Fruit fly (Drosophila melanogaster) whole organism, embryonic: ENCODE data around the gene CG14817.

Experiments
- Antp ChIP-seq: fragments of 200-800 bp; sonication (Bioruptor generic); optimal IDR thresholded peaks from 3 replicates; lab custom pipeline; 2016; ENCODE audit warnings: missing biosample characterization, missing genetic modification characterization
- CG10462 ChIP-seq: fragments of 200-800 bp; sonication (Bioruptor generic); optimal IDR thresholded peaks from 2 replicates; lab custom pipeline; 2016; ENCODE audit warnings: missing biosample characterization, missing genetic modification characterization
- CG10959 ChIP-seq: fragments of 200-800 bp; sonication (Bioruptor generic); IDR thresholded peaks from 2 replicates; pipeline ENCODE4 v1.3.6; 2022; ENCODE audit warnings: missing biosample characterization, missing genetic modification characterization
- CG11085 ChIP-seq: fragments of 200-800 bp; sonication (Bioruptor generic); IDR thresholded peaks from 2 replicates; pipeline ENCODE4 v1.3.6; 2022; ENCODE audit warnings: missing biosample characterization, missing genetic modification characterization
- CG12071 ChIP-seq: fragments of 200-800 bp; sonication (Bioruptor generic); optimal IDR thresholded peaks from 3 replicates; lab custom pipeline; 2018; ENCODE audit warnings: missing biosample characterization, mild to moderate bottlenecking, missing genetic modification characterization
- CG12744 ChIP-seq: fragments of 200-800 bp; sonication (Bioruptor generic); optimal IDR thresholded peaks from 2 replicates; lab custom pipeline; 2016; ENCODE audit warnings: missing biosample characterization, missing genetic modification characterization
- CG13123 ChIP-seq: fragments of 200-800 bp; sonication (Bioruptor generic); optimal IDR thresholded peaks from 2 replicates; lab custom pipeline; 2016; ENCODE audit warnings: missing biosample characterization, missing genetic modification characterization
- CG14860 ChIP-seq: fragments of 200-800 bp; sonication (Bioruptor generic); IDR thresholded peaks from 3 replicates; pipeline ENCODE4 v1.3.6; 2022; ENCODE audit warnings: missing biosample characterization, missing genetic modification characterization; ENCODE audit not compliant: partially characterized antibody
- CG15696 ChIP-seq: fragments of 200-800 bp; sonication (Bioruptor generic); optimal IDR thresholded peaks from 2 replicates; lab custom pipeline; 2019; ENCODE audit warnings: missing biosample characterization, mild to moderate bottlenecking, missing genetic modification characterization, moderate library complexity
- CG17829 ChIP-seq: fragments of 200-800 bp; optimal IDR thresholded peaks from 2 replicates; lab custom pipeline; 2019; ENCODE audit warnings: missing biosample characterization, mild to moderate bottlenecking, missing genetic modification characterization, moderate library complexity
- CG2889 ChIP-seq: fragments of 200-800 bp; sonication (Bioruptor generic); IDR thresholded peaks from 3 replicates; pipeline ENCODE4 v1.3.6; 2022; ENCODE audit warnings: missing biosample characterization, missing genetic modification characterization
- CG3065 ChIP-seq: fragments of 200-800 bp; sonication (Bioruptor generic); optimal IDR thresholded peaks from 2 replicates; lab custom pipeline; 2016; ENCODE audit warnings: missing biosample characterization, missing genetic modification characterization
- CG3163 ChIP-seq: fragments of 200-800 bp; sonication (Bioruptor generic); optimal IDR thresholded peaks from 3 replicates; lab custom pipeline; 2016; ENCODE audit warnings: missing biosample characterization, missing genetic modification characterization
- CG5245 ChIP-seq: fragments of 200-800 bp; sonication (Bioruptor generic); optimal IDR thresholded peaks from 3 replicates; lab custom pipeline; 2016; ENCODE audit warnings: missing biosample characterization, missing genetic modification characterization
- CG6791 ChIP-seq: fragments of 200-800 bp; sonication (Bioruptor generic); IDR thresholded peaks from 3 replicates; pipeline ENCODE4 v1.3.6; 2022; ENCODE audit warnings: missing biosample characterization, missing genetic modification characterization; ENCODE audit not compliant: partially characterized antibody
- CG7271 ChIP-seq: fragments of 200-800 bp; sonication (Bioruptor generic); optimal IDR thresholded peaks from 2 replicates; lab custom pipeline; 2018; ENCODE audit warnings: missing biosample characterization, mild to moderate bottlenecking, missing genetic modification characterization, moderate library complexity
- CG7786 ChIP-seq: fragments of 200-800 bp; sonication (Bioruptor generic); optimal IDR thresholded peaks from 2 replicates; lab custom pipeline; 2016; ENCODE audit warnings: missing biosample characterization, missing genetic modification characterization
- CTCF ChIP-seq: fragments of 200-800 bp; sonication (Bioruptor generic); optimal IDR thresholded peaks from 2 replicates; lab custom pipeline; 2017; ENCODE audit warnings: missing biosample characterization, mild to moderate bottlenecking, missing genetic modification characterization, moderate library complexity
- CoRest ChIP-seq: fragments of 200-800 bp; sonication (Bioruptor generic); optimal IDR thresholded peaks from 3 replicates; lab custom pipeline; 2018; ENCODE audit warnings: missing biosample characterization, mild to moderate bottlenecking, missing genetic modification characterization, moderate library complexity
- Dad ChIP-seq: fragments of 200-800 bp; sonication (Bioruptor generic); optimal IDR thresholded peaks from 3 replicates; lab custom pipeline; 2016; ENCODE audit warnings: missing biosample characterization, missing genetic modification characterization
- Dfd ChIP-seq, 2 experiments: fragments of >200 bp; optimal IDR thresholded peaks; 2 replicates each; lab custom pipeline; 2017; ENCODE audit warnings: missing biosample characterization in 2 of 2, missing genetic modification characterization in 2 of 2
- Dp ChIP-seq: fragments of 200-800 bp; sonication (Bioruptor generic); optimal IDR thresholded peaks from 2 replicates; lab custom pipeline; 2018; ENCODE audit warnings: missing biosample characterization, mild to moderate bottlenecking, missing genetic modification characterization, moderate library complexity
- Ets65A ChIP-seq: fragments of 200-800 bp; sonication (Bioruptor generic); peaks from one replicate; lab custom pipeline; 2016; ENCODE audit warnings: missing biosample characterization, missing genetic modification characterization
- Hsf ChIP-seq: fragments of 200-800 bp; sonication (Bioruptor generic); optimal IDR thresholded peaks from 3 replicates; lab custom pipeline; 2016; ENCODE audit warnings: missing biosample characterization, missing genetic modification characterization
- Lhr ChIP-seq: fragments of 200-800 bp; sonication (Bioruptor generic); optimal IDR thresholded peaks from 3 replicates; lab custom pipeline; 2017; ENCODE audit warnings: mild to moderate bottlenecking, missing biosample characterization, missing genetic modification reagents, missing genetic modification characterization
- Ptx1 ChIP-seq: fragments of 200-800 bp; sonication (Bioruptor generic); IDR thresholded peaks from 2 replicates; pipeline ENCODE4 v1.3.6; 2022; ENCODE audit warnings: missing biosample characterization, missing genetic modification characterization
- Scr ChIP-seq: fragments of 200-800 bp; sonication (Bioruptor generic); IDR thresholded peaks from 2 replicates; pipeline ENCODE4 v1.3.6; 2022; ENCODE audit warnings: missing biosample characterization, missing genetic modification characterization; ENCODE audit not compliant: partially characterized antibody
- Sox102F ChIP-seq: fragments of 200-800 bp; sonication (Bioruptor generic); optimal IDR thresholded peaks from 2 replicates; lab custom pipeline; 2018; ENCODE audit warnings: missing biosample characterization, mild to moderate bottlenecking, missing genetic modification characterization, moderate library complexity
- Taf1 ChIP-seq: fragments of 200-800 bp; sonication (Bioruptor generic); IDR thresholded peaks from 2 replicates; pipeline ENCODE4 v1.3.6; 2022; ENCODE audit warnings: missing biosample characterization, missing genetic modification characterization
- Vsx1 ChIP-seq: fragments of 200-800 bp; sonication (Bioruptor generic); optimal IDR thresholded peaks from 2 replicates; lab custom pipeline; 2017; ENCODE audit warnings: missing biosample characterization, mild to moderate bottlenecking, missing genetic modification characterization, missing genetic modification reagents
- br ChIP-seq: fragments of >200 bp; optimal IDR thresholded peaks from 2 replicates; lab custom pipeline; 2017
- cg ChIP-seq: fragments of 200-800 bp; sonication (Bioruptor generic); optimal IDR thresholded peaks from 3 replicates; lab custom pipeline; 2019; ENCODE audit warnings: missing biosample characterization, mild to moderate bottlenecking, missing genetic modification characterization, moderate library complexity
- cwo ChIP-seq: fragments of 200-800 bp; sonication (Bioruptor generic); optimal IDR thresholded peaks from 3 replicates; lab custom pipeline; 2017; ENCODE audit warnings: missing biosample characterization, missing genetic modification characterization, mild to moderate bottlenecking, moderate library complexity, missing genetic modification reagents
- disco-r ChIP-seq: fragments of 200-800 bp; sonication (Bioruptor generic); optimal IDR thresholded peaks from 2 replicates; lab custom pipeline; 2016; ENCODE audit warnings: missing biosample characterization, missing genetic modification characterization
- fd102C ChIP-seq: fragments of 200-800 bp; sonication (Bioruptor generic); optimal IDR thresholded peaks from 2 replicates; lab custom pipeline; 2018; ENCODE audit warnings: missing biosample characterization, mild to moderate bottlenecking, missing genetic modification characterization, moderate library complexity
- fru ChIP-seq: fragments of >200 bp; optimal IDR thresholded peaks from 2 replicates; lab custom pipeline; 2017
- ftz-f1 ChIP-seq: fragments of 200-800 bp; sonication (Bioruptor generic); optimal IDR thresholded peaks from 2 replicates; lab custom pipeline; 2016; ENCODE audit warnings: missing biosample characterization, missing genetic modification characterization
- gro ChIP-seq: fragments of 200-800 bp; sonication (Bioruptor generic); optimal IDR thresholded peaks from 2 replicates; lab custom pipeline; 2016; ENCODE audit warnings: missing biosample characterization, missing genetic modification characterization
- insv ChIP-seq, 2 experiments: fragments of 200-800 bp; sonication (Bioruptor generic); optimal IDR thresholded peaks; 3 replicates each; lab custom pipeline; 2016 to 2018; ENCODE audit warnings: missing biosample characterization in 2 of 2, missing genetic modification characterization in 2 of 2
- kah ChIP-seq: fragments of 200-800 bp; sonication (Bioruptor generic); optimal IDR thresholded peaks from 2 replicates; lab custom pipeline; 2018; ENCODE audit warnings: missing biosample characterization, mild to moderate bottlenecking, missing genetic modification characterization
- knrl ChIP-seq: fragments of 200-800 bp; sonication (Bioruptor generic); IDR thresholded peaks from 3 replicates; pipeline ENCODE4 v1.3.6; 2022; ENCODE audit warnings: missing biosample characterization, missing genetic modification characterization; ENCODE audit not compliant: partially characterized antibody
- lab ChIP-seq: fragments of 200-800 bp; sonication (Bioruptor generic); optimal IDR thresholded peaks from 3 replicates; lab custom pipeline; 2017; ENCODE audit warnings: missing biosample characterization, missing genetic modification characterization, mild to moderate bottlenecking, moderate library complexity, missing genetic modification reagents
- lov ChIP-seq, 2 experiments: fragments of 200-800 bp in 1 of 2; fragments of >200 bp in 1 of 2; sonication (Bioruptor generic) in 1 of 2; IDR thresholded peaks in 1 of 2; optimal IDR thresholded peaks in 1 of 2; 2 replicates in 1 of 2; 3 replicates in 1 of 2; pipeline versions ENCODE4 v1.3.6 to Lab custom; 2017 to 2022; ENCODE audit warnings: missing biosample characterization in 1 of 2, missing genetic modification characterization in 1 of 2
- luna ChIP-seq: fragments of 200-800 bp; sonication (Bioruptor generic); optimal IDR thresholded peaks from 2 replicates; lab custom pipeline; 2016; ENCODE audit warnings: missing biosample characterization, missing genetic modification characterization
- odd ChIP-seq: fragments of 200-800 bp; sonication (Bioruptor generic); optimal IDR thresholded peaks from 2 replicates; lab custom pipeline; 2017; ENCODE audit warnings: missing biosample characterization, mild to moderate bottlenecking, missing genetic modification characterization
- org-1 ChIP-seq: fragments of 200-800 bp; sonication (Bioruptor generic); optimal IDR thresholded peaks from 2 replicates; lab custom pipeline; 2017; ENCODE audit warnings: missing biosample characterization, missing genetic modification characterization
- salm ChIP-seq: fragments of 200-800 bp; sonication (Bioruptor generic); optimal IDR thresholded peaks from 2 replicates; lab custom pipeline; 2018; ENCODE audit warnings: missing biosample characterization, mild to moderate bottlenecking, missing genetic modification characterization
- sens-2 ChIP-seq: fragments of 200-800 bp; sonication (Bioruptor generic); IDR thresholded peaks from 2 replicates; pipeline ENCODE4 v1.3.6; 2022; ENCODE audit warnings: missing biosample characterization, missing genetic modification characterization
- stwl ChIP-seq: fragments of 200-800 bp; sonication (Bioruptor generic); optimal IDR thresholded peaks from 3 replicates; lab custom pipeline; 2018; ENCODE audit warnings: missing biosample characterization, mild to moderate bottlenecking, missing genetic modification characterization, moderate library complexity
- usp ChIP-seq: fragments of >200 bp; optimal IDR thresholded peaks from 2 replicates; lab custom pipeline; 2017; ENCODE audit warnings: missing biosample characterization, missing genetic modification characterization
- vnd ChIP-seq: fragments of 200-800 bp; sonication (Bioruptor generic); IDR thresholded peaks from 3 replicates; pipeline ENCODE4 v1.3.6; 2022; ENCODE audit warnings: missing biosample characterization, missing genetic modification characterization; ENCODE audit not compliant: partially characterized antibody
- zfh2 ChIP-seq: fragments of 200-800 bp; sonication (Bioruptor generic); optimal IDR thresholded peaks from 2 replicates; lab custom pipeline; 2016; ENCODE audit warnings: missing biosample characterization, missing genetic modification characterization

Gene CG14817

dm6 chrX:1880139-1880556 is 3.1 kb upstream of the CG14817 start, which contains the start of gene Coa8 (continued):
- TF ChIP-seq CG11085 (GFP tag; lab: Robert Waterston, UW), result 0 out of 2 replicates have a peak, but pooled peaks have one; percentile 14
- TF ChIP-seq Sox102F (GFP tag; lab: Kevin White, UChicago), result no peak
- TF ChIP-seq CG2889, result no peak
- TF ChIP-seq CG7271, result no peak
- TF ChIP-seq CG17829, result peak; percentile 9
- TF ChIP-seq usp (GFP tag; lab: Kevin White, UChicago), result no peak
- TF ChIP-seq CG3065 (GFP tag; lab: Kevin White, UChicago), result no peak
- no peak for TF ChIP-seq CG5245 (GFP tag; lab: Kevin White, UChicago)
- TF ChIP-seq cg, result no peak
- TF ChIP-seq Vsx1 (GFP tag; lab: Kevin White, UChicago), result no peak
- peak; percentile 62 for TF ChIP-seq zfh2 (GFP tag; lab: Kevin White, UChicago)
- no peak for TF ChIP-seq br (lab: Kevin White, UChicago)
- TF ChIP-seq Taf1 (GFP tag; lab: Robert Waterston, UW), result no peak
- TF ChIP-seq Lhr (GFP tag; lab: Kevin White, UChicago), result peak; percentile 31
- TF ChIP-seq gro (GFP tag; lab: Kevin White, UChicago), result no peak
- no peak for TF ChIP-seq fd102C (GFP tag; lab: Kevin White, UChicago)
- TF ChIP-seq sens-2 (GFP tag; lab: Robert Waterston, UW), result no peak
- no peak for TF ChIP-seq luna (GFP tag; lab: Kevin White, UChicago)
- TF ChIP-seq disco-r (GFP tag; lab: Kevin White, UChicago), result no peak
- 0 out of 2 replicates have a peak, but pooled peaks have one; percentile 9 for TF ChIP-seq CG10959 (GFP tag; lab: Robert Waterston, UW)
- TF ChIP-seq CG10462 (GFP tag; lab: Kevin White, UChicago), result no peak
- no peak for TF ChIP-seq cwo
- no peak for TF ChIP-seq lov (optimal IDR thresholded peaks at IDR 0.05; lab: Kevin White, UChicago)
- no peak for TF ChIP-seq lov (GFP tag; IDR thresholded peaks at IDR 0.05; lab: Robert Waterston, UW)
- no peak for TF ChIP-seq lab (GFP tag; lab: Kevin White, UChicago)
- TF ChIP-seq Scr (GFP tag; lab: Robert Waterston, UW), result peak; percentile 11
- TF ChIP-seq salm (tag; lab: Kevin White, UChicago), result no peak
- TF ChIP-seq CG3163 (GFP tag; lab: Kevin White, UChicago), result no peak
- TF ChIP-seq knrl (GFP tag; lab: Robert Waterston, UW), result peak; percentile 63; the same call in 2 of the 3 replicates
- peak in 1 of 2 experiments; percentile 25 for TF ChIP-seq insv (GFP tag; optimal IDR thresholded peaks at IDR 0.05; lab: Kevin White, UChicago)
- TF ChIP-seq CG7786 (GFP tag; lab: Kevin White, UChicago), result peak; percentile 22
- no peak for TF ChIP-seq stwl
- peak; percentile 44; the same call in 2 of the 3 replicates for TF ChIP-seq CG14860 (GFP tag; lab: Robert Waterston, UW)
- TF ChIP-seq Dp (GFP tag; lab: Kevin White, UChicago), result no peak
- no peak for TF ChIP-seq fru
- TF ChIP-seq Dfd (GFP tag; optimal IDR thresholded peaks at IDR 0.05; lab: Kevin White, UChicago), result no peak
- no peak for TF ChIP-seq ftz-f1 (GFP tag; lab: Kevin White, UChicago)
- peak; percentile 50 for TF ChIP-seq vnd (GFP tag; lab: Robert Waterston, UW)
- peak; percentile 25 for TF ChIP-seq CoRest (tag; lab: Kevin White, UChicago)
- peak; percentile 21 for TF ChIP-seq Hsf (GFP tag; lab: Kevin White, UChicago)
- TF ChIP-seq Ptx1 (GFP tag; lab: Robert Waterston, UW), result peak; percentile 59
- peak; percentile 19 for TF ChIP-seq Dad (GFP tag; lab: Kevin White, UChicago)
- TF ChIP-seq kah (GFP tag; lab: Kevin White, UChicago), result no peak
- TF ChIP-seq CG12744 (GFP tag; lab: Kevin White, UChicago), result no peak
- TF ChIP-seq CG13123 (GFP tag; lab: Kevin White, UChicago), result no peak
- peak; percentile 47 for TF ChIP-seq Antp (GFP tag; lab: Kevin White, UChicago)
- TF ChIP-seq CTCF, result no peak
- no peak for TF ChIP-seq org-1 (GFP tag; lab: Kevin White, UChicago)
- TF ChIP-seq odd (GFP tag; lab: Kevin White, UChicago), result no peak
- TF ChIP-seq Ets65A, result peak; percentile 93
- peak; percentile 29 for TF ChIP-seq CG15696 (tag; lab: Kevin White, UChicago)
- no peak for TF ChIP-seq CG12071 (GFP tag; lab: Kevin White, UChicago)
- TF ChIP-seq CG6791 (GFP tag; lab: Robert Waterston, UW), result peak; percentile 30; the same call in 1 of the 3 replicates
